Worm (Caenorhabditis elegans): ENCODE data around the gene nfx-1.

ce11 chrIII:6402810-6403209, 27.6 kb downstream of the nfx-1 start:
- no peak for TF ChIP-seq akir-1 (GFP tag; optimal IDR thresholded peaks at IDR 0.05)
- no peak for TF ChIP-seq ztf-3 (GFP tag; optimal IDR thresholded peaks at IDR 0.05)

All from whole organism, young adult.